Worm (Caenorhabditis elegans): Measurements from ENCODE around the gene srw-122.

Gene srw-122

ce11 chrV:2920125-2920524 is 31.9 kb downstream of the srw-122 start:
- no peak for TF ChIP-seq him-1 (tag; optimal IDR thresholded peaks at IDR 0.05)
- no peak for TF ChIP-seq W03F9.2 (tag; optimal IDR thresholded peaks at IDR 0.05)
- no peak for TF ChIP-seq dao-5 (tag; optimal IDR thresholded peaks at IDR 0.05)

- TF ChIP-seq him-1 (tag; optimal IDR thresholded peaks at IDR 0.05) (no peak), dao-5 (tag; optimal IDR thresholded peaks at IDR 0.05) (no peak), W03F9.2 (tag; optimal IDR thresholded peaks at IDR 0.05) (no peak)
Measured at ce11 chrV:2913948-2914347, 38.1 kb downstream of the srw-122 start, which contains the start of gene srh-146. Gene srh-146, plus strand, starts transcription at chrV:2914248.

- TF ChIP-seq dao-5 (tag; optimal IDR thresholded peaks at IDR 0.05) (no peak), W03F9.2 (tag; optimal IDR thresholded peaks at IDR 0.05) (no peak), him-1 (tag; optimal IDR thresholded peaks at IDR 0.05) (no peak)
Measured at ce11 chrV:2912901-2913300, 39.1 kb downstream of the srw-122 start, which contains the start of gene C31B8.9. Gene C31B8.9, minus strand, starts transcription at chrV:2913001.

- TF ChIP-seq W03F9.2 (tag; optimal IDR thresholded peaks at IDR 0.05) (no peak), dao-5 (tag; optimal IDR thresholded peaks at IDR 0.05) (no peak), him-1 (tag; optimal IDR thresholded peaks at IDR 0.05) (no peak)
Measured at ce11 chrV:2909525-2909924, 42.5 kb downstream of the srw-122 start, which contains the start of gene zmp-3. Gene zmp-3, minus strand, starts transcription at chrV:2909625.

ce11 chrV:2903227-2903626 is 48.8 kb downstream of the srw-122 start, which contains the start of gene C31B8.7:
Gene C31B8.7, minus strand, starts transcription at chrV:2903327.
- no peak for TF ChIP-seq dao-5 (tag; optimal IDR thresholded peaks at IDR 0.05)
- no peak for TF ChIP-seq W03F9.2 (tag; optimal IDR thresholded peaks at IDR 0.05)
- TF ChIP-seq him-1 (tag; optimal IDR thresholded peaks at IDR 0.05) = no peak
